Worm (Caenorhabditis elegans): Measurements from ENCODE around the gene mif-1.
A peak's percentile ranks its signal among the peaks of the same experiment; 100 is the strongest.

The mif-1 gene

ce11 chrIII:11847658-11848202, at the start of gene mif-1:
Gene mif-1 (plus strand): TSS chrIII:11848152.
- TF ChIP-seq elt-2 (tag; optimal IDR thresholded peaks at IDR 0.05), result peak; percentile 9
- TF ChIP-seq nhr-76 (tag; optimal IDR thresholded peaks at IDR 0.05), result no peak
- no peak for TF ChIP-seq nhr-12 (tag; optimal IDR thresholded peaks at IDR 0.05)
- TF ChIP-seq egl-5 (tag; optimal IDR thresholded peaks at IDR 0.05), result peak; percentile 59
- no peak for TF ChIP-seq nhr-67 (tag; optimal IDR thresholded peaks at IDR 0.05)
- TF ChIP-seq elt-3 (tag; optimal IDR thresholded peaks at IDR 0.05), result no peak
- no peak for TF ChIP-seq fkh-10 (GFP tag; optimal IDR thresholded peaks at IDR 0.05)
- TF ChIP-seq R02D3.7 (tag; optimal IDR thresholded peaks at IDR 0.05), result no peak
- peak; percentile 66 for TF ChIP-seq lin-15B (tag; optimal IDR thresholded peaks at IDR 0.05)
- peak; percentile 69 for TF ChIP-seq pha-4 (tag; optimal IDR thresholded peaks at IDR 0.05)
- TF ChIP-seq sea-2 (GFP tag; optimal IDR thresholded peaks at IDR 0.05), result no peak
- no peak for TF ChIP-seq nhr-11 (tag; optimal IDR thresholded peaks at IDR 0.05)
- no peak for TF ChIP-seq nhr-237 (tag; optimal IDR thresholded peaks at IDR 0.05)
- TF ChIP-seq nhr-23 (tag; optimal IDR thresholded peaks at IDR 0.05), result no peak
- TF ChIP-seq zag-1 (tag; optimal IDR thresholded peaks at IDR 0.05), result no peak
- peak; percentile 33 for TF ChIP-seq hmg-11 (tag; optimal IDR thresholded peaks at IDR 0.05)
- no peak for TF ChIP-seq pqm-1 (tag; optimal IDR thresholded peaks at IDR 0.05)
- no peak for TF ChIP-seq aly-2 (tag; optimal IDR thresholded peaks at IDR 0.05)
- no peak for TF ChIP-seq ztf-11 (tag; optimal IDR thresholded peaks at IDR 0.05)
- TF ChIP-seq lin-39 (tag; optimal IDR thresholded peaks at IDR 0.05), result peak; percentile 64
- TF ChIP-seq nhr-77 (tag; optimal IDR thresholded peaks at IDR 0.05), result no peak
- TF ChIP-seq nfya-1 (tag; optimal IDR thresholded peaks at IDR 0.05; ENCODE audit: insufficient read depth), result peak; percentile 97
- no peak for TF ChIP-seq ceh-28 (tag; optimal IDR thresholded peaks at IDR 0.05)
- no peak for TF ChIP-seq eor-1 (tag; optimal IDR thresholded peaks at IDR 0.05)
- TF ChIP-seq unc-62 (GFP tag; optimal IDR thresholded peaks at IDR 0.05), result no peak
- TF ChIP-seq unc-39 (tag; optimal IDR thresholded peaks at IDR 0.05), result no peak

- TF ChIP-seq mdl-1 (tag; optimal IDR thresholded peaks at IDR 0.05), result no peak
- no peak for TF ChIP-seq pha-4 (tag; optimal IDR thresholded peaks at IDR 0.05)
- no peak for TF ChIP-seq lsy-12 (tag; optimal IDR thresholded peaks at IDR 0.05)
- no peak for TF ChIP-seq aly-2 (tag; optimal IDR thresholded peaks at IDR 0.05)
- TF ChIP-seq lin-15B (tag; optimal IDR thresholded peaks at IDR 0.05), result no peak
- TF ChIP-seq nhr-28 (tag; optimal IDR thresholded peaks at IDR 0.05), result no peak
- no peak for TF ChIP-seq nhr-43 (tag; optimal IDR thresholded peaks at IDR 0.05; ENCODE audit: poor library complexity, severe bottlenecking)
- no peak for TF ChIP-seq ceh-82 (tag; optimal IDR thresholded peaks at IDR 0.05)
- TF ChIP-seq fkh-2 (tag; optimal IDR thresholded peaks at IDR 0.05), result no peak
- TF ChIP-seq pqm-1 (tag; optimal IDR thresholded peaks at IDR 0.05), result no peak
These were observed 41.3 kb upstream of the mif-1 start, which contains the start of gene C18D11.7 for ce11 chrIII:11806695-11807094. Gene C18D11.7 (minus strand): TSS chrIII:11806795.

ce11 chrIII:11807418-11807817, 40.5 kb upstream of the mif-1 start, which contains the start of gene C18D11.10:
Gene C18D11.10 (plus strand): TSS chrIII:11807718.
- TF ChIP-seq snpc-4 (tag; optimal IDR thresholded peaks at IDR 0.05) (no peak), zag-1 (tag; optimal IDR thresholded peaks at IDR 0.05) (no peak), lin-39 (tag; optimal IDR thresholded peaks at IDR 0.05) (no peak), elt-3 (tag; optimal IDR thresholded peaks at IDR 0.05) (no peak), fos-1 (tag; optimal IDR thresholded peaks at IDR 0.05) (no peak), eor-1 (tag; optimal IDR thresholded peaks at IDR 0.05) (no peak), ztf-4 (tag; optimal IDR thresholded peaks at IDR 0.05) (no peak), jun-1 (tag; optimal IDR thresholded peaks at IDR 0.05) (no peak), pha-4 (tag; optimal IDR thresholded peaks at IDR 0.05) (no peak)

ce11 chrIII:11808818-11809217, 39.1 kb upstream of the mif-1 start, which contains the start of gene C18D11.9:
Gene C18D11.9 (plus strand): TSS chrIII:11809118.
- no peak for TF ChIP-seq nhr-77 (tag; optimal IDR thresholded peaks at IDR 0.05)
- TF ChIP-seq mdl-1 (tag; optimal IDR thresholded peaks at IDR 0.05), result no peak
- TF ChIP-seq elt-2 (tag; optimal IDR thresholded peaks at IDR 0.05), result no peak
- TF ChIP-seq nhr-28 (tag; optimal IDR thresholded peaks at IDR 0.05), result no peak
- TF ChIP-seq sea-2 (GFP tag; optimal IDR thresholded peaks at IDR 0.05), result no peak
